Worm (Caenorhabditis elegans) whole organism, L1 larva: ENCODE data around the gene T26H10.2.

Experiments
- C04F5.9 ChIP-seq: sonication (generic microtip); optimal IDR thresholded peaks from 2 replicates; lab custom pipeline; 2016; ENCODE audit warnings: missing genetic modification characterization, missing compliant biosample characterization
- C34B4.2 ChIP-seq: sonication (generic microtip); optimal IDR thresholded peaks from 2 replicates; lab custom pipeline; 2017; ENCODE audit warnings: mild to moderate bottlenecking, missing genetic modification characterization, missing compliant biosample characterization
- aha-1 ChIP-seq: fragments of 150-350 bp; optimal IDR thresholded peaks from 2 replicates; lab custom pipeline; 2014; ENCODE audit warnings: missing biosample characterization, missing genetic modification characterization
- alr-1 ChIP-seq: fragments of 200-800 bp; sonication (Bioruptor generic); optimal IDR thresholded peaks from 2 replicates; lab custom pipeline; 2018; ENCODE audit warnings: borderline replicate concordance, mild to moderate bottlenecking, missing genetic modification characterization, missing compliant biosample characterization
- ama-1 ChIP-seq: fragments of 150-350 bp; optimal IDR thresholded peaks from 2 replicates; lab custom pipeline; 2014
- blmp-1 ChIP-seq: fragments of 150-350 bp; optimal IDR thresholded peaks from 2 replicates; lab custom pipeline; 2014; ENCODE audit warnings: missing biosample characterization, missing genetic modification characterization
- ceh-63 ChIP-seq: fragments of 200-800 bp; sonication (Bioruptor generic); optimal IDR thresholded peaks from 2 replicates; lab custom pipeline; 2018; ENCODE audit warnings: mild to moderate bottlenecking, missing genetic modification characterization, missing compliant biosample characterization
- ceh-82 ChIP-seq, 3 experiments: fragments of 150-350 bp in 1 of 3; sonication (generic microtip) in 2 of 3; optimal IDR thresholded peaks; 2 replicates each; lab custom pipeline; 2014 to 2017; ENCODE audit warnings: missing biosample characterization in 3 of 3, missing genetic modification characterization in 3 of 3
- ceh-90 ChIP-seq: sonication (generic microtip); optimal IDR thresholded peaks from 2 replicates; lab custom pipeline; 2016; ENCODE audit warnings: missing genetic modification characterization, missing compliant biosample characterization
- ces-1 ChIP-seq: fragments of 150-350 bp; optimal IDR thresholded peaks from 2 replicates; lab custom pipeline; 2014; ENCODE audit warnings: missing biosample characterization, missing genetic modification reagents, missing genetic modification characterization
- dpl-1 ChIP-seq, 3 experiments: fragments of 150-350 bp in 2 of 3; sonication (generic microtip) in 1 of 3; optimal IDR thresholded peaks; 2 replicates each; lab custom pipeline; 2014 to 2017; ENCODE audit warnings: missing biosample characterization in 3 of 3, missing genetic modification characterization in 3 of 3, missing genetic modification reagents in 3 of 3
- dsc-1 ChIP-seq: sonication (generic microtip); optimal IDR thresholded peaks from 2 replicates; lab custom pipeline; 2016; ENCODE audit warnings: mild to moderate bottlenecking, missing genetic modification characterization, missing compliant biosample characterization
- efl-1 ChIP-seq, 4 experiments: fragments of 150-350 bp; optimal IDR thresholded peaks in 3 of 4; peaks in 1 of 4; 1 replicate in 1 of 4; 2 replicates in 3 of 4; lab custom pipeline; 2014; ENCODE audit warnings: missing biosample characterization in 2 of 4, missing genetic modification characterization in 2 of 4, missing genetic modification reagents in 2 of 4
- efl-3 ChIP-seq: fragments of 200-800 bp; sonication (Bioruptor generic); optimal IDR thresholded peaks from 2 replicates; lab custom pipeline; 2018; ENCODE audit warnings: mild to moderate bottlenecking, missing genetic modification characterization, missing compliant biosample characterization
- egl-13 ChIP-seq: sonication (generic microtip); optimal IDR thresholded peaks from 2 replicates; lab custom pipeline; 2016; ENCODE audit warnings: missing genotype, missing genetic modification reagents, missing genetic modification characterization, missing compliant biosample characterization
- egl-27 ChIP-seq, 2 experiments: fragments of 150-350 bp in 1 of 2; sonication (generic microtip); optimal IDR thresholded peaks; 3 replicates each; lab custom pipeline; 2017 to 2018; ENCODE audit warnings: missing biosample characterization in 2 of 2, missing genetic modification characterization in 2 of 2, missing genetic modification reagents in 2 of 2
- elt-2 ChIP-seq: sonication (generic microtip); optimal IDR thresholded peaks from 2 replicates; lab custom pipeline; 2016; ENCODE audit warnings: missing genetic modification characterization, mild to moderate bottlenecking, inconsistent platforms, missing compliant biosample characterization, missing genetic modification reagents
- elt-3 ChIP-seq, 6 experiments: fragments of 150-350 bp in 1 of 6; sonication (generic microtip); optimal IDR thresholded peaks; 2 replicates each; lab custom pipeline; 2017 to 2018; ENCODE audit warnings: missing biosample characterization in 6 of 6, missing genetic modification characterization in 6 of 6, inconsistent platforms in 1 of 6
- ets-5 ChIP-seq: fragments of 200-800 bp; sonication (Bioruptor generic); IDR thresholded peaks from 2 replicates; pipeline ENCODE4 v1.3.6; 2022; ENCODE audit warnings: missing genetic modification characterization, missing compliant biosample characterization
- fos-1 ChIP-seq: fragments of 150-350 bp; optimal IDR thresholded peaks from 2 replicates; lab custom pipeline; 2014; ENCODE audit warnings: missing biosample characterization, missing genetic modification characterization
- hlh-17 ChIP-seq: fragments of 200-800 bp; sonication (Bioruptor generic); optimal IDR thresholded peaks from 2 replicates; lab custom pipeline; 2018; ENCODE audit warnings: missing genetic modification characterization, mild to moderate bottlenecking, missing compliant biosample characterization, moderate library complexity, borderline replicate concordance
- hpl-2 ChIP-seq: fragments of 150-350 bp; optimal IDR thresholded peaks from 2 replicates; lab custom pipeline; 2014; ENCODE audit warnings: missing biosample characterization, missing genetic modification reagents, missing genetic modification characterization
- jun-1 ChIP-seq: fragments of 150-350 bp; optimal IDR thresholded peaks from 2 replicates; lab custom pipeline; 2014; ENCODE audit warnings: missing biosample characterization, missing genetic modification reagents, missing genetic modification characterization
- lin-15B ChIP-seq: fragments of 150-350 bp; sonication (generic microtip); optimal IDR thresholded peaks from 3 replicates; lab custom pipeline; 2014; ENCODE audit warnings: missing biosample characterization, missing genetic modification characterization
- lin-35 ChIP-seq, 2 experiments: fragments of 150-350 bp; optimal IDR thresholded peaks; 2 replicates each; lab custom pipeline; 2014; ENCODE audit warnings: missing biosample characterization in 2 of 2, missing genetic modification characterization in 2 of 2, missing genetic modification reagents in 2 of 2
- mab-9 ChIP-seq: fragments of 200-800 bp; sonication (Bioruptor generic); IDR thresholded peaks from 2 replicates; pipeline ENCODE4 v1.3.6; 2022; ENCODE audit warnings: missing genetic modification reagents, missing genetic modification characterization, missing compliant biosample characterization
- mdl-1 ChIP-seq, 2 experiments: fragments of 150-350 bp; optimal IDR thresholded peaks; 2 replicates each; lab custom pipeline; 2014 to 2017; ENCODE audit warnings: missing biosample characterization in 2 of 2, missing genetic modification characterization in 2 of 2, inconsistent platforms in 1 of 2
- mef-2 ChIP-seq: fragments of 150-350 bp; optimal IDR thresholded peaks from 2 replicates; lab custom pipeline; 2014; ENCODE audit warnings: missing biosample characterization, missing genetic modification characterization
- nhr-12 ChIP-seq: sonication (generic microtip); optimal IDR thresholded peaks from 2 replicates; lab custom pipeline; 2017; ENCODE audit warnings: missing biosample characterization, missing genetic modification characterization
- nhr-19 ChIP-seq: fragments of 200-800 bp; sonication (Bioruptor generic); conservative IDR thresholded peaks from 2 replicates; pipeline ENCODE4 v1.3.6; 2022; ENCODE audit warnings: missing genetic modification characterization, missing compliant biosample characterization
- nhr-20 ChIP-seq: sonication (generic microtip); optimal IDR thresholded peaks from 2 replicates; lab custom pipeline; 2016; ENCODE audit warnings: mild to moderate bottlenecking, missing genetic modification characterization, missing compliant biosample characterization
- nhr-237 ChIP-seq: fragments of 150-350 bp; optimal IDR thresholded peaks from 2 replicates; lab custom pipeline; 2014; ENCODE audit warnings: missing biosample characterization, missing genetic modification characterization
- nhr-47 ChIP-seq: sonication (generic microtip); optimal IDR thresholded peaks from 2 replicates; lab custom pipeline; 2016; ENCODE audit warnings: mild to moderate bottlenecking, missing genetic modification characterization, moderate library complexity, missing compliant biosample characterization
- nhr-71 ChIP-seq: sonication (generic microtip); optimal IDR thresholded peaks from 2 replicates; lab custom pipeline; 2016; ENCODE audit warnings: mild to moderate bottlenecking, missing genetic modification characterization, moderate library complexity, missing compliant biosample characterization
- nhr-85 ChIP-seq: sonication (generic microtip); peaks from one replicate; lab custom pipeline; 2016; ENCODE audit warnings: missing genetic modification characterization, inconsistent platforms, missing compliant biosample characterization
- nhr-90 ChIP-seq: sonication (generic microtip); optimal IDR thresholded peaks from 2 replicates; lab custom pipeline; 2016; ENCODE audit warnings: mild to moderate bottlenecking, missing genetic modification characterization, missing compliant biosample characterization; ENCODE audit not compliant: poor library complexity
- pag-3 ChIP-seq: sonication (generic microtip); optimal IDR thresholded peaks from 2 replicates; lab custom pipeline; 2017; ENCODE audit warnings: missing genetic modification characterization, mild to moderate bottlenecking, missing compliant biosample characterization, antibody characterized with exemption, borderline replicate concordance; ENCODE audit not compliant: insufficient read depth
- pqm-1 ChIP-seq: sonication (generic microtip); optimal IDR thresholded peaks from 3 replicates; lab custom pipeline; 2017; ENCODE audit warnings: missing biosample characterization, missing genetic modification characterization
- rnt-1 ChIP-seq: sonication (generic microtip); optimal IDR thresholded peaks from 2 replicates; lab custom pipeline; 2016; ENCODE audit warnings: mild to moderate bottlenecking, missing genetic modification characterization, moderate library complexity, missing compliant biosample characterization
- snu-23 ChIP-seq: sonication (generic microtip); optimal IDR thresholded peaks from 2 replicates; lab custom pipeline; 2016; ENCODE audit warnings: missing genetic modification characterization, missing compliant biosample characterization
- sptf-1 ChIP-seq: fragments of 150-350 bp; optimal IDR thresholded peaks from 2 replicates; lab custom pipeline; 2014; ENCODE audit warnings: missing biosample characterization, missing genetic modification characterization
- sup-37 ChIP-seq: fragments of 200-800 bp; sonication (Bioruptor generic); optimal IDR thresholded peaks from 2 replicates; lab custom pipeline; 2018; ENCODE audit warnings: mild to moderate bottlenecking, missing genetic modification characterization, missing compliant biosample characterization
- swsn-7 ChIP-seq: sonication (generic microtip); optimal IDR thresholded peaks from 2 replicates; lab custom pipeline; 2016; ENCODE audit warnings: missing genetic modification characterization, missing compliant biosample characterization
- tlp-1 ChIP-seq: fragments of 150-350 bp; optimal IDR thresholded peaks from 2 replicates; lab custom pipeline; 2014; ENCODE audit warnings: missing biosample characterization, missing genetic modification characterization
- unc-130 ChIP-seq: fragments of 150-350 bp; optimal IDR thresholded peaks from 2 replicates; lab custom pipeline; 2017; ENCODE audit warnings: missing biosample characterization, missing genetic modification characterization, inconsistent platforms
- unc-62 ChIP-seq: fragments of 150-350 bp; optimal IDR thresholded peaks from 2 replicates; lab custom pipeline; 2014; ENCODE audit warnings: missing biosample characterization, missing genetic modification reagents, missing genetic modification characterization
- unc-98 ChIP-seq: fragments of 200-800 bp; sonication (Bioruptor generic); IDR thresholded peaks from 2 replicates; pipeline ENCODE4 v1.3.6; 2022; ENCODE audit warnings: missing genetic modification characterization, missing compliant biosample characterization
- vab-15 ChIP-seq: sonication (generic microtip); optimal IDR thresholded peaks from 2 replicates; lab custom pipeline; 2017; ENCODE audit warnings: missing genotype, mild to moderate bottlenecking, missing genetic modification characterization, missing compliant biosample characterization
- xbp-1 ChIP-seq: sonication (generic microtip); optimal IDR thresholded peaks from 2 replicates; lab custom pipeline; 2016; ENCODE audit warnings: missing genetic modification characterization, missing compliant biosample characterization
- zip-4 ChIP-seq: fragments of 200-800 bp; sonication (Bioruptor generic); optimal IDR thresholded peaks from 2 replicates; lab custom pipeline; 2018; ENCODE audit warnings: mild to moderate bottlenecking, missing genetic modification characterization, moderate library complexity, missing compliant biosample characterization
- ztf-4 ChIP-seq: fragments of 150-350 bp; optimal IDR thresholded peaks from 2 replicates; lab custom pipeline; 2014; ENCODE audit warnings: missing biosample characterization, missing genetic modification characterization

T26H10.2 gene

DNA sequence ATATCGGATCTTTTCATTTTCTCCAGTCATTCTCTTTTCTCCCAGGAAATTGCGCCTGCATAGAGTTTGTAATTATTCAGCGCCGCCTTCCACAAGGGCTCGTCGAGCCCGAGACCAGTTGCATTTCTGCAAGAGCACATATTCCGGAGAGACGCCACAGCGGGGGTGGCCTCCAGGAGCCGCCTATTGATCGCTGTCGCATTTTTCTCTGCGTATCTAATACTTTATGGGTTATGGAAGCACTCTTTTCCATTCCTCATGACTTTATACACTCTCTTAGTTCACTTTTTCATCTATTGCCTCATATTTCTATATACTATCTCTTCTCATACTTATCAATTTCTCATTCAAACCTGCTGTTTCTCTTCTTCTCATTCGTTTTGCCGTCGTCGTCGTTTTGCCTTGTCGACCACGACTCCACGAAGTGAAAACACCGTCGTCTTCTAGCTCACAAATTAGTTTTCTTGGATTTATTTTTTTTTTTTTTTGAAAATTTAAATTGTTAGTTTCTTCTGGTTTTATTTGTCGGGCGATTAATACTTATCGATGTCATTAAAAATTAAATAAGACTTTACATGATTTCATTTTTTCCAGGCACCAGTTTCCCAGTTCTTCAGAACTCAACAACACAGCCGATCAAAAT lies 49.2 kb downstream of the T26H10.2 start, which contains the start of gene cnb-1 (continued):
- peak; percentile 74 to 85 for TF ChIP-seq efl-1 (optimal IDR thresholded peaks at IDR 0.05; lab: Kevin White, UChicago)
- peak; percentile 39 to 93 for TF ChIP-seq efl-1 (GFP tag; optimal IDR thresholded peaks at IDR 0.05 in 1 of 2; lab: Kevin White, UChicago)
- peak in 1 of 2 experiments; percentile 37 for TF ChIP-seq mdl-1 (tag; optimal IDR thresholded peaks at IDR 0.05; lab: Kevin White, UChicago)
- peak; percentile 94 for TF ChIP-seq dsc-1 (tag; lab: Kevin White, UChicago)
- TF ChIP-seq lin-35 (GFP tag; optimal IDR thresholded peaks at IDR 0.05; lab: Kevin White, UChicago), result peak; percentile 48 to 58
- TF ChIP-seq egl-27 (tag; optimal IDR thresholded peaks at IDR 0.05; lab: Kevin White, UChicago), result no peak
- TF ChIP-seq elt-3 (tag; optimal IDR thresholded peaks at IDR 0.05; lab: Kevin White, UChicago), result no peak
- no peak for TF ChIP-seq unc-130 (tag; lab: Kevin White, UChicago)
- TF ChIP-seq dpl-1 (GFP tag; optimal IDR thresholded peaks at IDR 0.05; lab: Kevin White, UChicago), result peak in 2 of 3 experiments; percentile 30 to 39
- TF ChIP-seq aha-1 (tag; lab: Kevin White, UChicago), result peak; percentile 10
- TF ChIP-seq xbp-1 (tag; lab: Kevin White, UChicago), result peak; percentile 60
- TF ChIP-seq C04F5.9 (tag; lab: Kevin White, UChicago), result no peak
- TF ChIP-seq efl-3, result no peak
- peak; percentile 22 to 60 (median 38) for TF ChIP-seq ceh-82 (tag; optimal IDR thresholded peaks at IDR 0.05; lab: Kevin White, UChicago)
- TF ChIP-seq nhr-90 (tag; lab: Kevin White, UChicago), result no peak
- no peak for TF ChIP-seq hpl-2 (GFP tag; lab: Kevin White, UChicago)
- peak; percentile 80 for TF ChIP-seq nhr-47 (tag; lab: Kevin White, UChicago)
- TF ChIP-seq nhr-19 (GFP tag; lab: Robert Waterston, UW), result peak; percentile 62
- no peak for TF ChIP-seq unc-62 (GFP tag; lab: Kevin White, UChicago)
- no peak for TF ChIP-seq ces-1 (GFP tag; lab: Kevin White, UChicago)
- TF ChIP-seq C34B4.2 (tag; lab: Kevin White, UChicago), result no peak
- peak; percentile 83 for TF ChIP-seq swsn-7 (tag; lab: Kevin White, UChicago)
- TF ChIP-seq hlh-17, result no peak
- peak; percentile 59 for TF ChIP-seq nhr-20 (tag; lab: Kevin White, UChicago)
- peak; percentile 81 for TF ChIP-seq egl-13 (tag; lab: Kevin White, UChicago)
- TF ChIP-seq alr-1 (tag; lab: Kevin White, UChicago), result no peak
- peak; percentile 52; the same call in 1 of the 2 replicates for TF ChIP-seq mab-9
- peak; percentile 88 for TF ChIP-seq nhr-71
- TF ChIP-seq nhr-237 (tag; lab: Kevin White, UChicago), result no peak
- TF ChIP-seq sup-37 (GFP tag; lab: Kevin White, UChicago), result no peak
- no peak for TF ChIP-seq ets-5 (GFP tag; lab: Robert Waterston, UW)
- no peak for TF ChIP-seq ztf-4
- TF ChIP-seq sptf-1 (tag; lab: Kevin White, UChicago), result no peak
- no peak for TF ChIP-seq mef-2 (tag; lab: Kevin White, UChicago)
- TF ChIP-seq ceh-63, result no peak
- TF ChIP-seq nhr-85 (tag; lab: Kevin White, UChicago), result peak; percentile 77
- TF ChIP-seq nhr-12 (tag; lab: Kevin White, UChicago), result no peak
- peak; percentile 58 for TF ChIP-seq rnt-1 (tag; lab: Kevin White, UChicago)
- peak; percentile 24 for TF ChIP-seq blmp-1 (tag; lab: Kevin White, UChicago)
- peak; percentile 56 for TF ChIP-seq jun-1 (tag; lab: Kevin White, UChicago)
- TF ChIP-seq vab-15, result no peak
- TF ChIP-seq pag-3 (tag; lab: Kevin White, UChicago), result no peak
- TF ChIP-seq ceh-90, result no peak
- no peak for TF ChIP-seq unc-98 (GFP tag; lab: Robert Waterston, UW)
- TF ChIP-seq elt-2, result peak; percentile 35
- peak; percentile 29 for TF ChIP-seq ama-1 (lab: Kevin White, UChicago)
- TF ChIP-seq fos-1 (tag; lab: Kevin White, UChicago), result peak; percentile 36
- no peak for TF ChIP-seq pqm-1 (tag; lab: Kevin White, UChicago)
- TF ChIP-seq tlp-1 (tag; lab: Kevin White, UChicago), result no peak
- no peak for TF ChIP-seq lin-15B (tag; lab: Kevin White, UChicago)
- peak; percentile 82 for TF ChIP-seq snu-23 (GFP tag; lab: Kevin White, UChicago)
- TF ChIP-seq zip-4 (GFP tag; lab: Kevin White, UChicago), result no peak
